Fruit fly (Drosophila melanogaster) whole organism, embryonic: ENCODE measurements around the gene H.

Source experiments
- Bteb2 ChIP-seq: fragments of 200-800 bp; sonication (Bioruptor generic); optimal IDR thresholded peaks from 2 replicates; lab custom pipeline; 2016; ENCODE audit warnings: missing biosample characterization, missing genetic modification characterization
- CG8281 ChIP-seq: fragments of 200-800 bp; sonication (Bioruptor generic); optimal IDR thresholded peaks from 2 replicates; lab custom pipeline; 2018; ENCODE audit warnings: missing biosample characterization, mild to moderate bottlenecking, missing genetic modification characterization, moderate library complexity
- Lpt ChIP-seq: fragments of >200 bp; optimal IDR thresholded peaks from 2 replicates; lab custom pipeline; 2018; ENCODE audit warnings: missing biosample characterization, missing genetic modification characterization
- ham ChIP-seq: fragments of 200-800 bp; sonication (Bioruptor generic); IDR thresholded peaks from 2 replicates; pipeline ENCODE4 v1.3.6; 2022; ENCODE audit warnings: missing biosample characterization, missing genetic modification characterization
- nerfin-1 ChIP-seq: fragments of 200-800 bp; sonication (Bioruptor generic); optimal IDR thresholded peaks from 3 replicates; lab custom pipeline; 2019; ENCODE audit warnings: missing biosample characterization, mild to moderate bottlenecking, missing genetic modification characterization, moderate library complexity
- psq ChIP-seq: fragments of 200-800 bp; sonication (Bioruptor generic); optimal IDR thresholded peaks from 2 replicates; lab custom pipeline; 2017; ENCODE audit warnings: missing biosample characterization, missing genetic modification characterization

- no peak for TF ChIP-seq psq (GFP tag; lab: Kevin White, UChicago)
- no peak for TF ChIP-seq Lpt
- no peak for TF ChIP-seq Bteb2 (GFP tag; lab: Kevin White, UChicago)
- no peak for TF ChIP-seq CG8281
- no peak for TF ChIP-seq ham (GFP tag; lab: Robert Waterston, UW)
- TF ChIP-seq nerfin-1 (tag; lab: Kevin White, UChicago) = no peak
Observed at dm6 chr3R:20626123-20626522, 4.4 kb downstream of the H start.
